Fruit fly (Drosophila melanogaster): ENCODE measurements around the gene Osi21.

- TF ChIP-seq Pif1A (GFP tag; optimal IDR thresholded peaks at IDR 0.05) (no peak), CG14655 (GFP tag; optimal IDR thresholded peaks at IDR 0.05) (no peak), CG10348 (GFP tag; IDR thresholded peaks at IDR 0.05) (no peak), rn (GFP tag; IDR thresholded peaks at IDR 0.05) (no peak), Ets98B (GFP tag; IDR thresholded peaks at IDR 0.05) (no peak), D1 (tag; optimal IDR thresholded peaks at IDR 0.05) (no peak), CG13204 (GFP tag; optimal IDR thresholded peaks at IDR 0.05) (no peak), CG32121 (GFP tag; IDR thresholded peaks at IDR 0.05) (no peak), gl (tag; optimal IDR thresholded peaks at IDR 0.05) (no peak)
These were observed 50.0 kb downstream of the Osi21 start for dm6 chr2L:11235534-11235933.

Data from whole organism, pupa.